Fruit fly (Drosophila melanogaster): Measurements from ENCODE around the gene CG34367.
A peak's percentile ranks its signal among the peaks of the same experiment; 100 is the strongest.

The CG34367 gene

dm6 chr2L:10353871-10354270 is at the start of gene CG34367:
TSS of gene CG34367 (minus strand) at chr2L:10353905.
- TF ChIP-seq noc (tag; optimal IDR thresholded peaks at IDR 0.05): no peak

DNA sequence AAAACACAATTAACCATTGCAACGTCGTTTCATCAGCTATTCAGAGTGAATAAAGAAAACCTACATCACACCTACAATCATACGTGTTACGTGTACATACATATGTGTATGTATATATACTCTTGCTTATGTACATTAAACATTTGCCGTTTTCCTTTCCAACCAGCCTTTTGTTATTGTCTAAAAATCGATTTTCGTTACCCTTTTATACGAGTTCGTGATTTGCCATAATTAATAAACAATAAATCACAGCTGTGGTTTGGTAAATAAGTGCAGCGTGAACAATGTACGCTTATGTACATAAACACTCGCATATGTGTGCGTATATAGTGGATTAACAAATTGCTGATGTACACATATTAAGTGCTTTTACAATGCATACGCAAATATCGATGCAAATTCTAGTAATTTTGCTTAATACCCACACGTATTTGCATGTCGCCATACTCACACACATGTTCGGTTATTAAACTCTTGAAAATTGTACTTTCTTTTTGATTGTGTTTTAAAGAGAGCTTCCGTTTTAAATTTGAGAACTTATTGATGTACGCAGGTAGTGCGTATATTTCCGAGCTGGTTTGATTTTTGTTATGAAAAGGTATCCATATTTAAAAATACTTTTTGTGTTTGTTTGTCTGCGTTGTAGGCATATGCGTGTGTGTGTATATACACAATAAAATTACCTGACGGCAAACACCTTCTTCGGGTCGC is 43.3 kb upstream of the CG34367 start:
- no peak for TF ChIP-seq noc (tag; optimal IDR thresholded peaks at IDR 0.05)

dm6 chr2L:10396488-10396824 is 42.8 kb upstream of the CG34367 start, which contains the start of gene Cnot4:
TSS of gene Cnot4 (plus strand) at chr2L:10396716.
- TF ChIP-seq noc (tag; optimal IDR thresholded peaks at IDR 0.05): no peak

- no peak for TF ChIP-seq noc (tag; optimal IDR thresholded peaks at IDR 0.05)
Measured at dm6 chr2L:10395642-10396487, 42.2 kb upstream of the CG34367 start, which contains the start of gene Mdh1. TSS of gene Mdh1 (minus strand) at chr2L:10396332.

dm6 chr2L:10395035-10395434 is 41.3 kb upstream of the CG34367 start:
- TF ChIP-seq noc (tag; optimal IDR thresholded peaks at IDR 0.05): no peak

- no peak for TF ChIP-seq noc (tag; optimal IDR thresholded peaks at IDR 0.05)
Measured at dm6 chr2L:10393467-10393866, 39.8 kb upstream of the CG34367 start.

dm6 chr2L:10387869-10388726 is 34.4 kb upstream of the CG34367 start, which contains the start of gene da:
TSS of gene da (plus strand) at chr2L:10388105.
- peak; percentile 31 for TF ChIP-seq noc (tag; optimal IDR thresholded peaks at IDR 0.05)

DNA sequence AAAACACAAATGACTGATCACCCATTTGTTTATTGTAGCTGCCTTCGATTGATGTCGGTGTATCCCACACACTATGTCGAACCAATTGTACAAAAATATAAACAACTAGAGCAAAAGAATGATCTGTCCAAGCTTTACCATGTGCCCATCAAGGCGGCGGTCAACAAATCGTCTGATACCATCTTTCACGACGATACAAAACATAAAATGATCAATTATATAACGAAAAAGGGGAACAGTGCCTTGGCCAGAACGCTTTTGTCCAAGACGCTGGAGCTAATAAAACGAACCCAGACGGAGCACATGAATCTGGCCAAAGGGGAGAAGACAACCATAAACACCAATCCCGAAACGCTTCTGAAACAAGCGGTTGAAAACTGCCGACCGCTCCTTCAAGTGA is 33.1 kb upstream of the CG34367 start:
- TF ChIP-seq noc (tag; optimal IDR thresholded peaks at IDR 0.05): no peak

DNA sequence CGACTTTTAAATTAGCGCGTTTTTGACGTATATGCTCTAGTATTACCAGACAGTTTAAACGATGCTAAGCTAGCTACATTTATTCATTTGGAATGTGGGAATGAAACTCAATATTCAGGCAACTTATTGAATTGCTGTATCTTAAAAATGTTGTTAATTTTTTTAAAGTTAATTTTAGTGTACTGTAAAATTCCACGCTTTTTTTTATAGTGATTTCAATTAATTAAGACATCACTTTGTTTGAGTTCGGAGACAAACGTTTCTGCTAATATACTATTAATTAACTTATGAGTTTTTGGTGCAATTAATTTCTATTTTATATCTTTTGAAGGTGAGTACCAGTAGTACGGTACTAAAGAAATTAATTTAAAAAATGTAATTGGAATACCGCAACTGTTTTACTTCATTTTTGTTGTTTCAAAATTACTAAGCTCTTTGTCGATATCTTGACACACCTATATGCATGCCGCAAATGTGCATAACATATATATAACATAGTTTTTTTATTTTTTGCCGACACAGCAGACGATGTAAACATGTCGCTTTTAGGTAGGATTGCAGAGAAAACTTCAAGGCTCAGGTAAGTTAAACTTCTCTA is 32.6 kb upstream of the CG34367 start, which contains the start of the genes Cdk1 and mRpS7:
Gene Cdk1 (minus strand): TSS at position 55 of the 598 bp plus-strand sequence.
Gene mRpS7 (plus strand): TSS at position 455 of the 598 bp plus-strand sequence.
- TF ChIP-seq noc (tag; optimal IDR thresholded peaks at IDR 0.05): peak; percentile 53

DNA sequence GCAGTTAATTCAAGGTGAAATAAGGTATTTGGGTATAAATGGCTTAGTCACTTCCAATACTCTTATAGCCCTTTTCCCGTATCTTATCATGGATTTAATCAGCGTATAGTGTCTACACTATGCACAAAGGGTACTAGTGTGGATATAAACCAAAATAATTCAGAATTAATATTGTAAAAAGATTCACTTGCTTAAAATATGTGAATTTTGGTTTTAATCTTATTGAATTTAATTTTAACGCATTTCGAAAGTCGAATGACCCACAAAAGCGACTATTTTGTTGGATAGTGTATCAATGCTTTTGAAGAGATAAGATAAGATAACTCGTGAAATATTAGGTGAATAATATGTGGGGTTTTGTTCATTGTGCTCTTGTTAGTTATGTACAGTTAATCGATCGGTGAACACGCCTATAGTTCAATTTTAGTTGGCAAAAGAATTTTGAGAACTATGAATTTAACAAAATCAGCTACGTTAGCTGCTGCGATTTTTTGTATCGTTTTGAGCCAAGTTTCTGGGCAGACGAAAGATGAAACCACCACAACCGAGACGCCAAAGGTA is 28.3 kb upstream of the CG34367 start, which contains the start of gene CG5096:
Gene CG5096 (plus strand): TSS at position 374 of the 561 bp plus-strand sequence.
- TF ChIP-seq noc (tag; optimal IDR thresholded peaks at IDR 0.05): peak; percentile 97

dm6 chr2L:10379865-10380264 is 26.2 kb upstream of the CG34367 start, which contains the start of gene gny:
TSS of gene gny (plus strand) at chr2L:10380103.
- no peak for TF ChIP-seq noc (tag; optimal IDR thresholded peaks at IDR 0.05)

DNA sequence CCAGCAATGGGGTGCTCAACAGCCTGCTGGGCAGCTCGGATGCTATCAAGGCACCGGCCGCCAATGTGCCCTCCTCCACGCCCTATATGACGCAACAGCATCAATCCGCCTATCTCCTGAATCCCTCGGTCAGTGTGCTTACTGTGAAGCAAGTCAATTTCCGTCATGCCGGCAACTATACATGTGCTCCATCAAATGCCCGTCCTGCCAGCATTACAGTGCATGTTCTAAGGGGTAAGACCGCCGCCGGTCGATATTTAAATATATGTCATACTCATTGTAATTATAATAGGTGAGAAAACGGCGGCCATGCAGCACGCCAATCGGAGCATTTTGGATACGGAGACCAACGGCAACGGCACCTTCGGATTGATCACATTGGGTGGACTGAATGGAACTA is 24.9 kb upstream of the CG34367 start:
- no peak for TF ChIP-seq noc (tag; optimal IDR thresholded peaks at IDR 0.05)

DNA sequence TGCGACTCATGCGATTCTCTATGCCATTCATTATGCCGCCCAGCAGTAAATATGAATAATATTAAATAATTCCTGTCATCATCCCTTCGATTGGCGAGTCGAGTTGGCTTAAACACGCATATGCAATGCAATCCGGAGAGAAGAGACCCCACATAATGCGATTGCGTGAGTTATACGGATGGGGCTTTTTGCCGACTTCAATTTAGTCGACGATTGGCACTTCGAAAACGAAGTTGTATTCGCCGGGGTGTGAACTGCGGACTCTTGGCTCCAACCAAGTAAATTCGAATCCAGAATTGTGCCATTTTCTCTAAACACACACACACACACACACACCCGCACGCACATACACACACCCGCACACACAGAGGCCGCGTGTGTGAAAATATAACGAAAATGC is 22.6 kb upstream of the CG34367 start:
- TF ChIP-seq noc (tag; optimal IDR thresholded peaks at IDR 0.05): no peak

dm6 chr2L:10375464-10376236 is 21.9 kb upstream of the CG34367 start, which contains the start of the genes CG33303 and dpr19:
TSS of gene CG33303 (minus strand) at chr2L:10375757.
TSS of gene dpr19 (plus strand) at chr2L:10376168.
- peak; percentile 11 for TF ChIP-seq noc (tag; optimal IDR thresholded peaks at IDR 0.05)
